Worm (Caenorhabditis elegans) whole organism, L1 larva: ENCODE results near the gene dnj-23.

Experiments
- C04F5.9 ChIP-seq: sonication (generic microtip); optimal IDR thresholded peaks from 2 replicates; lab custom pipeline; 2016; ENCODE audit warnings: missing genetic modification characterization, missing compliant biosample characterization
- C34B4.2 ChIP-seq: sonication (generic microtip); optimal IDR thresholded peaks from 2 replicates; lab custom pipeline; 2017; ENCODE audit warnings: mild to moderate bottlenecking, missing genetic modification characterization, missing compliant biosample characterization
- Y116A8C.19 ChIP-seq: sonication (generic microtip); optimal IDR thresholded peaks from 2 replicates; lab custom pipeline; 2016; ENCODE audit warnings: missing compliant biosample characterization, missing genetic modification characterization, borderline replicate concordance
- aly-2 ChIP-seq: fragments of 150-350 bp; optimal IDR thresholded peaks from 2 replicates; lab custom pipeline; 2014; ENCODE audit warnings: missing biosample characterization, missing genetic modification characterization
- ceh-8 ChIP-seq: fragments of 200-800 bp; sonication (Bioruptor generic); optimal IDR thresholded peaks from 2 replicates; lab custom pipeline; 2018; ENCODE audit warnings: mild to moderate bottlenecking, missing genetic modification characterization, moderate library complexity, missing compliant biosample characterization
- ceh-90 ChIP-seq: sonication (generic microtip); optimal IDR thresholded peaks from 2 replicates; lab custom pipeline; 2016; ENCODE audit warnings: missing genetic modification characterization, missing compliant biosample characterization
- dsc-1 ChIP-seq: sonication (generic microtip); optimal IDR thresholded peaks from 2 replicates; lab custom pipeline; 2016; ENCODE audit warnings: mild to moderate bottlenecking, missing genetic modification characterization, missing compliant biosample characterization
- efl-1 ChIP-seq, 4 experiments: fragments of 150-350 bp; optimal IDR thresholded peaks in 3 of 4; peaks in 1 of 4; 1 replicate in 1 of 4; 2 replicates in 3 of 4; lab custom pipeline; 2014; ENCODE audit warnings: missing biosample characterization in 2 of 4, missing genetic modification characterization in 2 of 4, missing genetic modification reagents in 2 of 4
- egl-13 ChIP-seq: sonication (generic microtip); optimal IDR thresholded peaks from 2 replicates; lab custom pipeline; 2016; ENCODE audit warnings: missing genotype, missing genetic modification reagents, missing genetic modification characterization, missing compliant biosample characterization
- elt-2 ChIP-seq: sonication (generic microtip); optimal IDR thresholded peaks from 2 replicates; lab custom pipeline; 2016; ENCODE audit warnings: missing genetic modification characterization, mild to moderate bottlenecking, inconsistent platforms, missing compliant biosample characterization, missing genetic modification reagents
- elt-3 ChIP-seq, 6 experiments: fragments of 150-350 bp in 1 of 6; sonication (generic microtip); optimal IDR thresholded peaks; 2 replicates each; lab custom pipeline; 2017 to 2018; ENCODE audit warnings: missing biosample characterization in 6 of 6, missing genetic modification characterization in 6 of 6, inconsistent platforms in 1 of 6
- ets-5 ChIP-seq: fragments of 200-800 bp; sonication (Bioruptor generic); IDR thresholded peaks from 2 replicates; pipeline ENCODE4 v1.3.6; 2022; ENCODE audit warnings: missing genetic modification characterization, missing compliant biosample characterization
- fkh-10 ChIP-seq: sonication (generic microtip); optimal IDR thresholded peaks from 2 replicates; lab custom pipeline; 2017; ENCODE audit warnings: missing biosample characterization, missing genetic modification reagents, missing genetic modification characterization
- fkh-8 ChIP-seq: sonication (generic microtip); optimal IDR thresholded peaks from 2 replicates; lab custom pipeline; 2016; ENCODE audit warnings: mild to moderate bottlenecking, missing genetic modification characterization, missing compliant biosample characterization
- fos-1 ChIP-seq: fragments of 150-350 bp; optimal IDR thresholded peaks from 2 replicates; lab custom pipeline; 2014; ENCODE audit warnings: missing biosample characterization, missing genetic modification characterization
- jun-1 ChIP-seq: fragments of 150-350 bp; optimal IDR thresholded peaks from 2 replicates; lab custom pipeline; 2014; ENCODE audit warnings: missing biosample characterization, missing genetic modification reagents, missing genetic modification characterization
- lin-14 ChIP-seq: fragments of 200-800 bp; sonication (Bioruptor generic); optimal IDR thresholded peaks from 2 replicates; lab custom pipeline; 2018; ENCODE audit warnings: mild to moderate bottlenecking, missing genetic modification characterization, moderate library complexity, missing compliant biosample characterization
- lin-15B ChIP-seq: fragments of 150-350 bp; sonication (generic microtip); optimal IDR thresholded peaks from 3 replicates; lab custom pipeline; 2014; ENCODE audit warnings: missing biosample characterization, missing genetic modification characterization
- lin-35 ChIP-seq, 2 experiments: fragments of 150-350 bp; optimal IDR thresholded peaks; 2 replicates each; lab custom pipeline; 2014; ENCODE audit warnings: missing biosample characterization in 2 of 2, missing genetic modification characterization in 2 of 2, missing genetic modification reagents in 2 of 2
- lsy-2 ChIP-seq, 2 experiments: fragments of 150-350 bp; optimal IDR thresholded peaks; 2 replicates each; lab custom pipeline; 2014; ENCODE audit warnings: missing biosample characterization in 2 of 2, missing genetic modification characterization in 2 of 2
- mab-9 ChIP-seq: fragments of 200-800 bp; sonication (Bioruptor generic); IDR thresholded peaks from 2 replicates; pipeline ENCODE4 v1.3.6; 2022; ENCODE audit warnings: missing genetic modification reagents, missing genetic modification characterization, missing compliant biosample characterization
- mef-2 ChIP-seq: fragments of 150-350 bp; optimal IDR thresholded peaks from 2 replicates; lab custom pipeline; 2014; ENCODE audit warnings: missing biosample characterization, missing genetic modification characterization
- mep-1 ChIP-seq: fragments of 150-350 bp; optimal IDR thresholded peaks from 2 replicates; lab custom pipeline; 2014; ENCODE audit warnings: missing biosample characterization, missing genetic modification characterization
- nhr-11 ChIP-seq: fragments of 150-350 bp; optimal IDR thresholded peaks from 2 replicates; lab custom pipeline; 2014; ENCODE audit warnings: missing biosample characterization, missing genetic modification characterization
- nhr-19 ChIP-seq: fragments of 200-800 bp; sonication (Bioruptor generic); conservative IDR thresholded peaks from 2 replicates; pipeline ENCODE4 v1.3.6; 2022; ENCODE audit warnings: missing genetic modification characterization, missing compliant biosample characterization
- nhr-47 ChIP-seq: sonication (generic microtip); optimal IDR thresholded peaks from 2 replicates; lab custom pipeline; 2016; ENCODE audit warnings: mild to moderate bottlenecking, missing genetic modification characterization, moderate library complexity, missing compliant biosample characterization
- nhr-71 ChIP-seq: sonication (generic microtip); optimal IDR thresholded peaks from 2 replicates; lab custom pipeline; 2016; ENCODE audit warnings: mild to moderate bottlenecking, missing genetic modification characterization, moderate library complexity, missing compliant biosample characterization
- nhr-77 ChIP-seq: fragments of 150-350 bp; optimal IDR thresholded peaks from 2 replicates; lab custom pipeline; 2014; ENCODE audit warnings: missing biosample characterization, missing genetic modification characterization
- nhr-85 ChIP-seq: sonication (generic microtip); peaks from one replicate; lab custom pipeline; 2016; ENCODE audit warnings: missing genetic modification characterization, inconsistent platforms, missing compliant biosample characterization
- nhr-90 ChIP-seq: sonication (generic microtip); optimal IDR thresholded peaks from 2 replicates; lab custom pipeline; 2016; ENCODE audit warnings: mild to moderate bottlenecking, missing genetic modification characterization, missing compliant biosample characterization; ENCODE audit not compliant: poor library complexity
- pax-3 ChIP-seq: fragments of 200-800 bp; sonication (Bioruptor generic); optimal IDR thresholded peaks from 2 replicates; lab custom pipeline; 2018; ENCODE audit warnings: mild to moderate bottlenecking, missing genetic modification characterization, moderate library complexity, missing compliant biosample characterization
- pqm-1 ChIP-seq: sonication (generic microtip); optimal IDR thresholded peaks from 3 replicates; lab custom pipeline; 2017; ENCODE audit warnings: missing biosample characterization, missing genetic modification characterization
- skn-1 ChIP-seq: fragments of 150-350 bp; optimal IDR thresholded peaks from 2 replicates; lab custom pipeline; 2014; ENCODE audit warnings: missing biosample characterization, missing genetic modification characterization
- sox-4 ChIP-seq: sonication (generic microtip); optimal IDR thresholded peaks from 2 replicates; lab custom pipeline; 2016; ENCODE audit warnings: missing genetic modification characterization, missing compliant biosample characterization
- sptf-1 ChIP-seq: fragments of 150-350 bp; optimal IDR thresholded peaks from 2 replicates; lab custom pipeline; 2014; ENCODE audit warnings: missing biosample characterization, missing genetic modification characterization
- sup-37 ChIP-seq: fragments of 200-800 bp; sonication (Bioruptor generic); optimal IDR thresholded peaks from 2 replicates; lab custom pipeline; 2018; ENCODE audit warnings: mild to moderate bottlenecking, missing genetic modification characterization, missing compliant biosample characterization
- tbx-2 ChIP-seq: sonication (generic microtip); optimal IDR thresholded peaks from 2 replicates; lab custom pipeline; 2016; ENCODE audit warnings: missing genetic modification characterization, missing compliant biosample characterization
- tlp-1 ChIP-seq: fragments of 150-350 bp; optimal IDR thresholded peaks from 2 replicates; lab custom pipeline; 2014; ENCODE audit warnings: missing biosample characterization, missing genetic modification characterization
- unc-86 ChIP-seq: sonication (generic microtip); optimal IDR thresholded peaks from 2 replicates; lab custom pipeline; 2016; ENCODE audit warnings: missing genetic modification characterization, missing compliant biosample characterization
- xbp-1 ChIP-seq: sonication (generic microtip); optimal IDR thresholded peaks from 2 replicates; lab custom pipeline; 2016; ENCODE audit warnings: missing genetic modification characterization, missing compliant biosample characterization
- zag-1 ChIP-seq: fragments of 150-350 bp; optimal IDR thresholded peaks from 2 replicates; lab custom pipeline; 2014; ENCODE audit warnings: missing biosample characterization, missing genetic modification characterization
- ztf-11 ChIP-seq, 2 experiments: sonication (generic microtip); optimal IDR thresholded peaks; 2 replicates each; lab custom pipeline; 2016 to 2017; ENCODE audit warnings: missing genetic modification characterization in 2 of 2, missing biosample characterization in 1 of 2, missing compliant biosample characterization in 1 of 2
- ztf-4 ChIP-seq: fragments of 150-350 bp; optimal IDR thresholded peaks from 2 replicates; lab custom pipeline; 2014; ENCODE audit warnings: missing biosample characterization, missing genetic modification characterization

The dnj-23 gene

DNA sequence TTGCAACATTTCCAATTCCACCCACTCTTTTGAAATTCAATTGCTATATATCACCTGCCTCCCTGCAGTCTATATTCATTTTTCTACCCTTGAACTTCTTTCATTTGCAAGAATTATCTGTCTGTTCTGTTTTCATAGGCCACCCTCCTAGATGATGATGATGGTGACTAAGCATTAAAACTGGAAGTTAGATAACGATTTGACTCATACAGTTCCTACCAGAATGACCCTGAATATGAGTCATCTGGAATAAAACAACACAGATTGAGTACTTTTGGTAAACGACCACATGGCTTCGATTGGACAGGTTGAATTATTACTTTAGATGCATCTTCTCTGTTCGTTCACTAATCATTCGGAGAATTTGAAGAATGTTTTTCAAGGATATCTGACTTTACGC, 16.0 kb upstream of the dnj-23 start:
- no peak for TF ChIP-seq elt-2 (tag; lab: Kevin White, UChicago)
- no peak for TF ChIP-seq sup-37 (GFP tag; lab: Kevin White, UChicago)
- peak; percentile 69 for TF ChIP-seq nhr-85 (tag; lab: Kevin White, UChicago)

- no peak for TF ChIP-seq tlp-1 (tag; lab: Kevin White, UChicago)
- TF ChIP-seq lin-14 (GFP tag; lab: Kevin White, UChicago) = peak; percentile 55
- no peak for TF ChIP-seq mep-1 (tag; lab: Kevin White, UChicago)
- TF ChIP-seq efl-1 (optimal IDR thresholded peaks at IDR 0.05; lab: Kevin White, UChicago) = no peak
- TF ChIP-seq efl-1 (GFP tag; optimal IDR thresholded peaks at IDR 0.05 in 1 of 2; lab: Kevin White, UChicago) = peak in 1 of 2 experiments; percentile 55
- TF ChIP-seq dsc-1 (tag; lab: Kevin White, UChicago) = peak; percentile 42
- no peak for TF ChIP-seq zag-1 (tag; lab: Kevin White, UChicago)
- TF ChIP-seq nhr-90 (tag; lab: Kevin White, UChicago) = no peak
- no peak for TF ChIP-seq egl-13 (tag; lab: Kevin White, UChicago)
- TF ChIP-seq fkh-10 (GFP tag; lab: Kevin White, UChicago) = peak; percentile 8
- peak; percentile 47 for TF ChIP-seq nhr-71 (tag; lab: Kevin White, UChicago)
- peak; percentile 57 for TF ChIP-seq unc-86 (tag; lab: Kevin White, UChicago)
- peak; percentile 53 for TF ChIP-seq nhr-47 (tag; lab: Kevin White, UChicago)
- peak; percentile 75 for TF ChIP-seq fkh-8 (tag; lab: Kevin White, UChicago)
- no peak for TF ChIP-seq ztf-11 (tag; optimal IDR thresholded peaks at IDR 0.05; lab: Kevin White, UChicago)
- TF ChIP-seq nhr-77 (tag; lab: Kevin White, UChicago) = no peak
- TF ChIP-seq C04F5.9 (tag; lab: Kevin White, UChicago) = no peak
- TF ChIP-seq ceh-8 = no peak
- TF ChIP-seq, all 84 proteins: peak for 8
Observed at ce11 chrII:9120813-9121554, 12.6 kb upstream of the dnj-23 start.

ce11 chrII:9120329-9120728, 11.9 kb upstream of the dnj-23 start:
- TF ChIP-seq ets-5 (GFP tag; lab: Robert Waterston, UW) = no peak
- TF ChIP-seq sox-4 (tag; lab: Kevin White, UChicago) = peak; percentile 28
- TF ChIP-seq fkh-8 (tag; lab: Kevin White, UChicago) = peak; percentile 56
- peak; percentile 5 for TF ChIP-seq egl-13 (tag; lab: Kevin White, UChicago)
- TF ChIP-seq dsc-1 (tag; lab: Kevin White, UChicago) = peak; percentile 93
- no peak for TF ChIP-seq efl-1 (optimal IDR thresholded peaks at IDR 0.05; lab: Kevin White, UChicago)
- TF ChIP-seq efl-1 (GFP tag; optimal IDR thresholded peaks at IDR 0.05 in 1 of 2; lab: Kevin White, UChicago) = peak in 1 of 2 experiments; percentile 51
- no peak for TF ChIP-seq nhr-19
- TF ChIP-seq jun-1 (tag; lab: Kevin White, UChicago) = no peak
- TF ChIP-seq nhr-47 (tag; lab: Kevin White, UChicago) = peak; percentile 8
- peak; percentile 40 for TF ChIP-seq pax-3
- TF ChIP-seq ceh-8 = no peak

ce11 chrII:9117789-9118242, 9.4 kb upstream of the dnj-23 start:
- TF ChIP-seq nhr-11 (tag; lab: Kevin White, UChicago) (peak; percentile 69), elt-3 (tag; optimal IDR thresholded peaks at IDR 0.05; lab: Kevin White, UChicago) (no peak), sox-4 (tag; lab: Kevin White, UChicago) (peak; percentile 96), lin-14 (GFP tag; lab: Kevin White, UChicago) (peak; percentile 67), pqm-1 (tag; lab: Kevin White, UChicago) (peak; percentile 3), lsy-2 (tag; optimal IDR thresholded peaks at IDR 0.05; lab: Kevin White, UChicago) (peak; percentile 45 to 55), nhr-71 (tag; lab: Kevin White, UChicago) (peak; percentile 90), sptf-1 (tag; lab: Kevin White, UChicago) (no peak), dsc-1 (tag; lab: Kevin White, UChicago) (peak; percentile 93), lin-35 (GFP tag; optimal IDR thresholded peaks at IDR 0.05; lab: Kevin White, UChicago) (peak in 1 of 2 experiments; percentile 32), skn-1 (no peak), ceh-90 (tag; lab: Kevin White, UChicago) (peak; percentile 19), fos-1 (tag; lab: Kevin White, UChicago) (no peak), ztf-4 (tag; lab: Kevin White, UChicago) (peak; percentile 53), ceh-8 (peak; percentile 16), xbp-1 (tag; lab: Kevin White, UChicago) (peak; percentile 18), fkh-10 (GFP tag; lab: Kevin White, UChicago) (peak; percentile 14), tbx-2 (peak; percentile 7), mab-9 (GFP tag; lab: Robert Waterston, UW) (no peak), pax-3 (peak; percentile 77), C34B4.2 (tag; lab: Kevin White, UChicago) (no peak), mef-2 (no peak), lin-15B (tag; lab: Kevin White, UChicago) (no peak), Y116A8C.19 (no peak), nhr-77 (tag; lab: Kevin White, UChicago) (no peak), aly-2 (tag; lab: Kevin White, UChicago) (no peak), egl-13 (tag; lab: Kevin White, UChicago) (peak; percentile 71)
